Worm (Caenorhabditis elegans): ENCODE data around the gene F14H12.8.

ce11 chrX:4314939-4315338, 49.8 kb downstream of the F14H12.8 start:
- TF ChIP-seq nhr-237 (tag; optimal IDR thresholded peaks at IDR 0.05) = no peak
- no peak for TF ChIP-seq nhr-28 (tag; optimal IDR thresholded peaks at IDR 0.05)
- no peak for TF ChIP-seq nhr-12 (tag; optimal IDR thresholded peaks at IDR 0.05)
- no peak for TF ChIP-seq snpc-4 (tag; optimal IDR thresholded peaks at IDR 0.05)
- no peak for TF ChIP-seq unc-62 (GFP tag; optimal IDR thresholded peaks at IDR 0.05)
- no peak for TF ChIP-seq ceh-83 (GFP tag; optimal IDR thresholded peaks at IDR 0.05)
- no peak for TF ChIP-seq mls-2 (tag; optimal IDR thresholded peaks at IDR 0.05)
- no peak for TF ChIP-seq ceh-43 (GFP tag; optimal IDR thresholded peaks at IDR 0.05)
- TF ChIP-seq pha-4 (tag; optimal IDR thresholded peaks at IDR 0.05) = no peak
- TF ChIP-seq hlh-1 (tag; optimal IDR thresholded peaks at IDR 0.05) = no peak
- peak; percentile 82 for TF ChIP-seq ces-1 (GFP tag; optimal IDR thresholded peaks at IDR 0.05)
